Worm (Caenorhabditis elegans) whole organism, L2 larva: ENCODE results near the gene ttr-39.

Source experiments
- C34F6.9 ChIP-seq: fragments of 150-350 bp; optimal IDR thresholded peaks from 2 replicates; lab custom pipeline; 2014; ENCODE audit warnings: missing biosample characterization, missing genetic modification characterization
- F13H6.1 ChIP-seq: sonication (generic microtip); optimal IDR thresholded peaks from 2 replicates; lab custom pipeline; 2016; ENCODE audit warnings: missing genetic modification characterization, missing compliant biosample characterization
- R02D3.7 ChIP-seq: fragments of 150-350 bp; optimal IDR thresholded peaks from 2 replicates; lab custom pipeline; 2014; ENCODE audit warnings: missing biosample characterization, missing genetic modification characterization
- Y55F3AM.14 ChIP-seq: fragments of 200-800 bp; sonication (Bioruptor generic); optimal IDR thresholded peaks from 2 replicates; lab custom pipeline; 2018; ENCODE audit warnings: mild to moderate bottlenecking, missing genetic modification characterization, missing compliant biosample characterization
- ZK546.5 ChIP-seq: sonication (generic microtip); optimal IDR thresholded peaks from 2 replicates; lab custom pipeline; 2017; ENCODE audit warnings: missing biosample characterization, missing genetic modification characterization
- ama-1 ChIP-seq: fragments of 150-350 bp; optimal IDR thresholded peaks from 2 replicates; lab custom pipeline; 2018; ENCODE audit warnings: inconsistent platforms
- blmp-1 ChIP-seq: sonication (generic microtip); optimal IDR thresholded peaks from 2 replicates; lab custom pipeline; 2017; ENCODE audit warnings: missing genetic modification characterization, mild to moderate bottlenecking, missing compliant biosample characterization, antibody characterized with exemption, moderate library complexity; ENCODE audit not compliant: insufficient read depth
- ceh-82 ChIP-seq: fragments of 150-350 bp; optimal IDR thresholded peaks from 2 replicates; lab custom pipeline; 2014; ENCODE audit warnings: missing biosample characterization, missing genetic modification characterization
- crh-2 ChIP-seq: sonication (generic microtip); optimal IDR thresholded peaks from 2 replicates; lab custom pipeline; 2017; ENCODE audit warnings: missing biosample characterization, missing genetic modification characterization
- egl-27 ChIP-seq: sonication (generic microtip); optimal IDR thresholded peaks from 3 replicates; lab custom pipeline; 2017; ENCODE audit warnings: missing biosample characterization, missing genetic modification reagents, missing genetic modification characterization
- elt-1 ChIP-seq: fragments of 150-350 bp; optimal IDR thresholded peaks from 2 replicates; lab custom pipeline; 2014; ENCODE audit warnings: missing biosample characterization, missing genetic modification characterization
- gmeb-1 ChIP-seq: fragments of 150-350 bp; optimal IDR thresholded peaks from 2 replicates; lab custom pipeline; 2014; ENCODE audit warnings: missing biosample characterization, missing genetic modification characterization
- lin-11 ChIP-seq: fragments of 150-350 bp; sonication (generic microtip); optimal IDR thresholded peaks from 2 replicates; lab custom pipeline; 2014; ENCODE audit warnings: missing biosample characterization, missing genetic modification characterization, inconsistent platforms, mixed read lengths
- lin-39 ChIP-seq: fragments of 150-350 bp; optimal IDR thresholded peaks from 2 replicates; lab custom pipeline; 2014; ENCODE audit warnings: missing biosample characterization, missing genetic modification reagents, missing genetic modification characterization
- lsy-2 ChIP-seq, 2 experiments: fragments of 150-350 bp in 1 of 2; sonication (generic microtip) in 1 of 2; optimal IDR thresholded peaks; 2 replicates each; lab custom pipeline; 2014 to 2017; ENCODE audit warnings: missing biosample characterization in 2 of 2, missing genetic modification characterization in 2 of 2
- mbf-1 ChIP-seq: sonication (generic microtip); optimal IDR thresholded peaks from 2 replicates; lab custom pipeline; 2017; ENCODE audit warnings: missing biosample characterization, missing genetic modification characterization
- mdl-1 ChIP-seq, 2 experiments: fragments of 150-350 bp in 1 of 2; sonication (generic microtip) in 1 of 2; optimal IDR thresholded peaks; 2 replicates each; lab custom pipeline; 2017; ENCODE audit warnings: missing biosample characterization in 2 of 2, missing genetic modification characterization in 2 of 2
- nhr-12 ChIP-seq: fragments of 150-350 bp; optimal IDR thresholded peaks from 2 replicates; lab custom pipeline; 2014; ENCODE audit warnings: missing biosample characterization, missing genetic modification characterization
- nhr-129 ChIP-seq: fragments of 150-350 bp; optimal IDR thresholded peaks from 2 replicates; lab custom pipeline; 2014; ENCODE audit warnings: missing biosample characterization, missing genetic modification characterization
- nhr-23 ChIP-seq: fragments of 150-350 bp; optimal IDR thresholded peaks from 2 replicates; lab custom pipeline; 2014; ENCODE audit warnings: missing biosample characterization, missing genetic modification reagents, missing genetic modification characterization
- nhr-237 ChIP-seq: fragments of 150-350 bp; optimal IDR thresholded peaks from 2 replicates; lab custom pipeline; 2014; ENCODE audit warnings: missing biosample characterization, missing genetic modification characterization
- nhr-25 ChIP-seq: fragments of 150-350 bp; sonication (generic microtip); optimal IDR thresholded peaks from 3 replicates; lab custom pipeline; 2014; ENCODE audit warnings: missing biosample characterization, missing genetic modification characterization
- nhr-6 ChIP-seq: fragments of 150-350 bp; optimal IDR thresholded peaks from 2 replicates; lab custom pipeline; 2014; ENCODE audit warnings: missing biosample characterization, missing genetic modification characterization
- nhr-77 ChIP-seq: fragments of 150-350 bp; optimal IDR thresholded peaks from 2 replicates; lab custom pipeline; 2014; ENCODE audit warnings: missing biosample characterization, missing genetic modification characterization
- peb-1 ChIP-seq: fragments of 150-350 bp; optimal IDR thresholded peaks from 2 replicates; lab custom pipeline; 2014; ENCODE audit warnings: missing biosample characterization, missing genetic modification characterization
- sem-4 ChIP-seq: fragments of 150-350 bp; optimal IDR thresholded peaks from 2 replicates; lab custom pipeline; 2014; ENCODE audit warnings: missing biosample characterization, missing genetic modification reagents, missing genetic modification characterization
- skn-1 ChIP-seq: sonication (generic microtip); optimal IDR thresholded peaks from 2 replicates; lab custom pipeline; 2017; ENCODE audit warnings: missing biosample characterization, missing genetic modification characterization
- sma-3 ChIP-seq: sonication (generic microtip); optimal IDR thresholded peaks from 2 replicates; lab custom pipeline; 2016; ENCODE audit warnings: missing genetic modification reagents, missing genetic modification characterization, missing compliant biosample characterization
- sma-9 ChIP-seq, 2 experiments: fragments of 150-350 bp in 1 of 2; sonication (generic microtip) in 1 of 2; optimal IDR thresholded peaks; 2 replicates each; lab custom pipeline; 2014 to 2016; ENCODE audit warnings: missing genetic modification characterization in 2 of 2, mild to moderate bottlenecking in 1 of 2, missing biosample characterization in 1 of 2, missing compliant biosample characterization in 1 of 2, missing genetic modification reagents in 1 of 2, moderate library complexity in 1 of 2
- snpc-4 ChIP-seq: fragments of 150-350 bp; optimal IDR thresholded peaks from 2 replicates; lab custom pipeline; 2014; ENCODE audit warnings: missing biosample characterization, missing genetic modification characterization
- unc-39 ChIP-seq: fragments of 150-350 bp; optimal IDR thresholded peaks from 2 replicates; lab custom pipeline; 2014; ENCODE audit warnings: missing biosample characterization, missing genetic modification characterization
- unc-55 ChIP-seq: fragments of 150-350 bp; sonication (generic microtip); optimal IDR thresholded peaks from 3 replicates; lab custom pipeline; 2014; ENCODE audit warnings: missing biosample characterization, missing genetic modification reagents, missing genetic modification characterization
- unc-62 ChIP-seq: fragments of 150-350 bp; optimal IDR thresholded peaks from 2 replicates; lab custom pipeline; 2014; ENCODE audit warnings: missing biosample characterization, missing genetic modification reagents, missing genetic modification characterization
- ztf-11 ChIP-seq: sonication (generic microtip); optimal IDR thresholded peaks from 2 replicates; lab custom pipeline; 2017; ENCODE audit warnings: missing biosample characterization, missing genetic modification characterization
- ztf-4 ChIP-seq: fragments of 150-350 bp; optimal IDR thresholded peaks from 2 replicates; lab custom pipeline; 2014; ENCODE audit warnings: missing biosample characterization, missing genetic modification characterization

ttr-39 gene

ce11 chrIV:10128446-10128845, 38.8 kb upstream of the ttr-39 start:
- no peak for TF ChIP-seq snpc-4
- no peak for TF ChIP-seq peb-1 (tag; lab: Kevin White, UChicago)
- no peak for TF ChIP-seq gmeb-1 (tag; lab: Kevin White, UChicago)
- TF ChIP-seq blmp-1 (tag; lab: Kevin White, UChicago) = no peak
- TF ChIP-seq sma-3 (GFP tag; lab: Kevin White, UChicago) = no peak
- TF ChIP-seq C34F6.9 (tag; lab: Kevin White, UChicago) = no peak
- no peak for TF ChIP-seq ceh-82
- TF ChIP-seq Y55F3AM.14 (GFP tag; lab: Kevin White, UChicago) = no peak
- TF ChIP-seq elt-1 (tag; lab: Kevin White, UChicago) = no peak
- TF ChIP-seq ama-1 (lab: Kevin White, UChicago) = no peak
- no peak for TF ChIP-seq nhr-25 (tag; lab: Kevin White, UChicago)
- TF ChIP-seq lsy-2 (tag; optimal IDR thresholded peaks at IDR 0.05; lab: Kevin White, UChicago) = no peak
- no peak for TF ChIP-seq lin-39
- TF ChIP-seq egl-27 (tag; lab: Kevin White, UChicago) = no peak
- no peak for TF ChIP-seq unc-62 (GFP tag; lab: Kevin White, UChicago)
- no peak for TF ChIP-seq mbf-1 (tag; lab: Kevin White, UChicago)
- no peak for TF ChIP-seq ztf-4 (tag; lab: Kevin White, UChicago)
- TF ChIP-seq nhr-237 (tag; lab: Kevin White, UChicago) = no peak
- no peak for TF ChIP-seq ztf-11
- no peak for TF ChIP-seq unc-39

ce11 chrIV:10126544-10126943, 36.9 kb upstream of the ttr-39 start, which contains the start of gene ctf-18:
Gene ctf-18 (minus strand): TSS chrIV:10126644.
- no peak for TF ChIP-seq R02D3.7 (tag; lab: Kevin White, UChicago)
- no peak for TF ChIP-seq mdl-1 (tag; optimal IDR thresholded peaks at IDR 0.05; lab: Kevin White, UChicago)

- TF ChIP-seq nhr-23 (tag; lab: Kevin White, UChicago) (no peak), ceh-82 (no peak), gmeb-1 (tag; lab: Kevin White, UChicago) (no peak), Y55F3AM.14 (GFP tag; lab: Kevin White, UChicago) (no peak), snpc-4 (no peak), sem-4 (tag; lab: Kevin White, UChicago) (no peak), F13H6.1 (tag; lab: Kevin White, UChicago) (no peak), ztf-4 (tag; lab: Kevin White, UChicago) (no peak), blmp-1 (tag; lab: Kevin White, UChicago) (no peak), nhr-12 (tag; lab: Kevin White, UChicago) (no peak), mbf-1 (tag; lab: Kevin White, UChicago) (no peak), lsy-2 (tag; optimal IDR thresholded peaks at IDR 0.05; lab: Kevin White, UChicago) (no peak), nhr-77 (tag; lab: Kevin White, UChicago) (no peak), R02D3.7 (tag; lab: Kevin White, UChicago) (no peak), sma-9 (GFP tag; optimal IDR thresholded peaks at IDR 0.05; lab: Kevin White, UChicago) (no peak), sma-9 (tag; optimal IDR thresholded peaks at IDR 0.05; lab: Kevin White, UChicago) (no peak), unc-55 (no peak), lin-11 (tag; lab: Kevin White, UChicago) (no peak), ztf-11 (no peak), skn-1 (tag; lab: Kevin White, UChicago) (no peak), nhr-129 (tag; lab: Kevin White, UChicago) (no peak)
- TF ChIP-seq, all 48 proteins: peak for 0
Measured at ce11 chrIV:10122205-10122604, 32.5 kb upstream of the ttr-39 start, which contains the start of gene irld-21. Gene irld-21 (minus strand): TSS chrIV:10122305.

ce11 chrIV:10116765-10117164, 27.1 kb upstream of the ttr-39 start:
- TF ChIP-seq egl-27 (tag; lab: Kevin White, UChicago) (no peak), ztf-4 (tag; lab: Kevin White, UChicago) (no peak), nhr-6 (no peak), blmp-1 (tag; lab: Kevin White, UChicago) (no peak), crh-2 (tag; lab: Kevin White, UChicago) (no peak), ZK546.5 (no peak)
